Worm (Caenorhabditis elegans) whole organism, L2 larva: ENCODE measurements around the gene rpl-25.1.

Experiments
- C34F6.9 ChIP-seq: fragments of 150-350 bp; optimal IDR thresholded peaks from 2 replicates; lab custom pipeline; 2014; ENCODE audit warnings: missing biosample characterization, missing genetic modification characterization
- Y55F3AM.14 ChIP-seq: fragments of 200-800 bp; sonication (Bioruptor generic); optimal IDR thresholded peaks from 2 replicates; lab custom pipeline; 2018; ENCODE audit warnings: mild to moderate bottlenecking, missing genetic modification characterization, missing compliant biosample characterization
- ZK546.5 ChIP-seq: sonication (generic microtip); optimal IDR thresholded peaks from 2 replicates; lab custom pipeline; 2017; ENCODE audit warnings: missing biosample characterization, missing genetic modification characterization
- aly-2 ChIP-seq: fragments of 150-350 bp; optimal IDR thresholded peaks from 2 replicates; lab custom pipeline; 2014; ENCODE audit warnings: missing biosample characterization, missing genetic modification characterization
- ceh-16 ChIP-seq: fragments of 150-350 bp; optimal IDR thresholded peaks from 2 replicates; lab custom pipeline; 2014; ENCODE audit warnings: missing biosample characterization, missing genetic modification characterization
- crh-2 ChIP-seq: sonication (generic microtip); optimal IDR thresholded peaks from 2 replicates; lab custom pipeline; 2017; ENCODE audit warnings: missing biosample characterization, missing genetic modification characterization
- elt-1 ChIP-seq: fragments of 150-350 bp; optimal IDR thresholded peaks from 2 replicates; lab custom pipeline; 2014; ENCODE audit warnings: missing biosample characterization, missing genetic modification characterization
- elt-3 ChIP-seq: sonication (generic microtip); optimal IDR thresholded peaks from 2 replicates; lab custom pipeline; 2017; ENCODE audit warnings: missing biosample characterization, missing genetic modification characterization
- fos-1 ChIP-seq: fragments of 150-350 bp; optimal IDR thresholded peaks from 2 replicates; lab custom pipeline; 2014; ENCODE audit warnings: missing biosample characterization, missing genetic modification characterization
- gmeb-1 ChIP-seq: fragments of 150-350 bp; optimal IDR thresholded peaks from 2 replicates; lab custom pipeline; 2014; ENCODE audit warnings: missing biosample characterization, missing genetic modification characterization
- lin-39 ChIP-seq: fragments of 150-350 bp; optimal IDR thresholded peaks from 2 replicates; lab custom pipeline; 2014; ENCODE audit warnings: missing biosample characterization, missing genetic modification reagents, missing genetic modification characterization
- lsy-2 ChIP-seq, 2 experiments: fragments of 150-350 bp in 1 of 2; sonication (generic microtip) in 1 of 2; optimal IDR thresholded peaks; 2 replicates each; lab custom pipeline; 2014 to 2017; ENCODE audit warnings: missing biosample characterization in 2 of 2, missing genetic modification characterization in 2 of 2
- mab-5 ChIP-seq: fragments of 150-350 bp; optimal IDR thresholded peaks from 2 replicates; lab custom pipeline; 2014; ENCODE audit warnings: missing biosample characterization, missing genetic modification characterization
- mbf-1 ChIP-seq: sonication (generic microtip); optimal IDR thresholded peaks from 2 replicates; lab custom pipeline; 2017; ENCODE audit warnings: missing biosample characterization, missing genetic modification characterization
- mdl-1 ChIP-seq, 2 experiments: fragments of 150-350 bp in 1 of 2; sonication (generic microtip) in 1 of 2; optimal IDR thresholded peaks; 2 replicates each; lab custom pipeline; 2017; ENCODE audit warnings: missing biosample characterization in 2 of 2, missing genetic modification characterization in 2 of 2
- nhr-10 ChIP-seq: sonication (generic microtip); optimal IDR thresholded peaks from 2 replicates; lab custom pipeline; 2017; ENCODE audit warnings: missing biosample characterization, missing genetic modification characterization
- nhr-11 ChIP-seq: fragments of 150-350 bp; optimal IDR thresholded peaks from 2 replicates; lab custom pipeline; 2014; ENCODE audit warnings: missing biosample characterization, missing genetic modification characterization
- nhr-12 ChIP-seq: fragments of 150-350 bp; optimal IDR thresholded peaks from 2 replicates; lab custom pipeline; 2014; ENCODE audit warnings: missing biosample characterization, missing genetic modification characterization
- nhr-21 ChIP-seq: fragments of 150-350 bp; optimal IDR thresholded peaks from 2 replicates; lab custom pipeline; 2014; ENCODE audit warnings: missing biosample characterization, missing genetic modification characterization
- nhr-237 ChIP-seq: fragments of 150-350 bp; optimal IDR thresholded peaks from 2 replicates; lab custom pipeline; 2014; ENCODE audit warnings: missing biosample characterization, missing genetic modification characterization
- nhr-25 ChIP-seq: fragments of 150-350 bp; sonication (generic microtip); optimal IDR thresholded peaks from 3 replicates; lab custom pipeline; 2014; ENCODE audit warnings: missing biosample characterization, missing genetic modification characterization
- nhr-6 ChIP-seq: fragments of 150-350 bp; optimal IDR thresholded peaks from 2 replicates; lab custom pipeline; 2014; ENCODE audit warnings: missing biosample characterization, missing genetic modification characterization
- nhr-77 ChIP-seq: fragments of 150-350 bp; optimal IDR thresholded peaks from 2 replicates; lab custom pipeline; 2014; ENCODE audit warnings: missing biosample characterization, missing genetic modification characterization
- sem-4 ChIP-seq: fragments of 150-350 bp; optimal IDR thresholded peaks from 2 replicates; lab custom pipeline; 2014; ENCODE audit warnings: missing biosample characterization, missing genetic modification reagents, missing genetic modification characterization
- sma-9 ChIP-seq, 2 experiments: fragments of 150-350 bp in 1 of 2; sonication (generic microtip) in 1 of 2; optimal IDR thresholded peaks; 2 replicates each; lab custom pipeline; 2014 to 2016; ENCODE audit warnings: missing genetic modification characterization in 2 of 2, mild to moderate bottlenecking in 1 of 2, missing biosample characterization in 1 of 2, missing compliant biosample characterization in 1 of 2, missing genetic modification reagents in 1 of 2, moderate library complexity in 1 of 2
- unc-39 ChIP-seq: fragments of 150-350 bp; optimal IDR thresholded peaks from 2 replicates; lab custom pipeline; 2014; ENCODE audit warnings: missing biosample characterization, missing genetic modification characterization
- unc-55 ChIP-seq: fragments of 150-350 bp; sonication (generic microtip); optimal IDR thresholded peaks from 3 replicates; lab custom pipeline; 2014; ENCODE audit warnings: missing biosample characterization, missing genetic modification reagents, missing genetic modification characterization
- zag-1 ChIP-seq: fragments of 150-350 bp; optimal IDR thresholded peaks from 2 replicates; lab custom pipeline; 2014; ENCODE audit warnings: missing biosample characterization, missing genetic modification characterization
- ztf-11 ChIP-seq: sonication (generic microtip); optimal IDR thresholded peaks from 2 replicates; lab custom pipeline; 2017; ENCODE audit warnings: missing biosample characterization, missing genetic modification characterization

The rpl-25.1 gene

DNA sequence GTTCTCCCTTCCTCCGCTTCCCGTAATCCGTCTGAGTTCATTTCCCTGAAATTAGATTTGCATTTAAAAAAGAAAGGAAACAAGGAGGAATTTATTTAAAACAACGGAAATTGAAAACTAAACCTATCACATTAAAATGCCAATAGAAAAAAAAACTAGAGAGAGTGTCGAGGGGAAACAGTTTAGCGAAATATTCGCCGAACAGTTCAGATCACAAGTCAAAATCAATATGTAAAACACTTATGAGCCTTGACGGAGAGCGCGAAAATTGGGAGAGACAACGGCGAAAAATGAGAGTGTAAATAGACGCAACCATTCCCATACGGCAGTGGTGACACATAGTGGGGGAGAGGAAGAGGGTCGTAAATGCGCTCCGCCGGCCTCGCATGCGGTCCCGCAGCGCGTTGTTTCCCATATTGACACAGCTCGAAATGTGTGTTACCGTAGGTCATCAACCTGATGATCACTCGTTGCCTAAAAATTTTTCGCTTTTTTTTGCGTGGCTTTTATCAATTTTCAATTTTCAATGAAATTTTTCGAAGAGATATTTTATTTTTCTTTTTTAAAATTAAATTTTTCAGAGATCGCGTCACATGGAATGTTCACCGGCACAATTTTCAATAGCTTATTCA lies 3.2 kb upstream of the rpl-25.1 start, which contains the start of the genes dnj-14 and glit-1 (continued):
- TF ChIP-seq mdl-1 (tag; optimal IDR thresholded peaks at IDR 0.05; lab: Kevin White, UChicago), result peak; percentile 48 to 76
- peak; percentile 92 for TF ChIP-seq sma-9 (GFP tag; optimal IDR thresholded peaks at IDR 0.05; lab: Kevin White, UChicago)
- no peak for TF ChIP-seq sma-9 (tag; optimal IDR thresholded peaks at IDR 0.05; lab: Kevin White, UChicago)
- TF ChIP-seq, all 48 proteins: peak for 25

- no peak for TF ChIP-seq ztf-11 (tag; lab: Kevin White, UChicago)
- TF ChIP-seq aly-2 (tag; lab: Kevin White, UChicago), result no peak
- no peak for TF ChIP-seq nhr-11 (tag; lab: Kevin White, UChicago)
- no peak for TF ChIP-seq elt-3 (tag; lab: Kevin White, UChicago)
- TF ChIP-seq C34F6.9 (tag; lab: Kevin White, UChicago), result peak; percentile 8
These were observed 3.1 kb downstream of the rpl-25.1 start for ce11 chrX:4718114-4718513.

DNA sequence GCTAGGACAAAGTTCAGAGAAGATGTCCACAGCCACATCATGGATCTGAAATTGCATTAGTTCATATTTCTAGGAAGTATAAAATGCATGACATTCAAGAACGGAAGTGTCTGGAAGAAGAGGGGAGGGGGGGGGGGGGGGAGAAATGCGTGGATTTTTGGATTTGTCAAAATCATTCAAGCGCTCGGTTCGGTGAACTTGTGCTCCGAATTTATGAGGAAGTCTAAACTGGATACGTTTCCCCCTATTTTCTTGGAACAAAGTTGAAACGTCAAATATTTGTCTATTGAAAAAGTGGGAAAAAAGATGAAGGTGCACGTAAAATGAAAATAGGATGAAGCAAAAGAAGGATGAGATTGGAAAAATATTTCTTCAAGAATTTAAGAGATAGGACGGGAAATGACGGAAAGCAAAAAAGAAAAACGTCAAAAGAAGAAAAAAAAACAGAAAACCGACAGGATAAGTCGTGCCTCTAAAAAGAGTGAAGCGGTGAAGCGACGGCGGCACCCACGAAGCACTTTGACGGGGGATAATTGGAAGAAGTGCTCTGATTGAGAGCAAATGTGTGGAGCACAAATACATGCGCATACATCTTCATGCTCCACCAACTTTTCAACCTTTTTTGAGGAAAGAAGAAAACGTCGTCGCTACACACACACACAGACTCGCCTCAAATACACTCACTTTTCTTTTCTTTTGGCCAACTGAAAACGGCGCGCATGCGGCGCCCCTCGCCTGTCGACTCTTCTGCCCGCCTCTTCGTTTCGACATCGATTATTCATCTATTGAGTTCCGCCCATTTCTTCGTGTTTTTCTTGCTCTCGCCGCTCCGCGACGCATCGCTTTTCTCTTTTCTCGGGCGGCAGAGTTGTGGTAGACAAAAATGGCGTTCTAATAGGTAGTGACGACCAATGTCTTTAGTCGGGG lies 5.9 kb downstream of the rpl-25.1 start, which contains the start of gene F55D10.4:
TSS of gene F55D10.4 (minus strand) at position 51 of the 927 bp plus-strand sequence.
- TF ChIP-seq C34F6.9 (tag; lab: Kevin White, UChicago) (peak; percentile 23), zag-1 (tag; lab: Kevin White, UChicago) (peak; percentile 12), unc-55 (GFP tag; lab: Kevin White, UChicago) (peak; percentile 7), aly-2 (tag; lab: Kevin White, UChicago) (no peak)

ce11 chrX:4727388-4727787 lies 12.4 kb downstream of the rpl-25.1 start, which contains the start of gene acc-3:
Gene acc-3 (minus strand): TSS chrX:4727488.
- TF ChIP-seq lsy-2 (tag; optimal IDR thresholded peaks at IDR 0.05; lab: Kevin White, UChicago) (no peak), nhr-11 (tag; lab: Kevin White, UChicago) (no peak), unc-55 (GFP tag; lab: Kevin White, UChicago) (no peak), zag-1 (tag; lab: Kevin White, UChicago) (no peak), ZK546.5 (no peak), mbf-1 (no peak), nhr-10 (no peak), nhr-77 (no peak), nhr-21 (tag; lab: Kevin White, UChicago) (no peak)

- no peak for TF ChIP-seq crh-2 (tag; lab: Kevin White, UChicago)
- no peak for TF ChIP-seq nhr-237 (tag; lab: Kevin White, UChicago)
- TF ChIP-seq ceh-16 (tag; lab: Kevin White, UChicago), result no peak
- TF ChIP-seq nhr-25 (tag; lab: Kevin White, UChicago), result no peak
- TF ChIP-seq nhr-12 (tag; lab: Kevin White, UChicago), result no peak
- no peak for TF ChIP-seq sem-4 (tag; lab: Kevin White, UChicago)
- TF ChIP-seq C34F6.9 (tag; lab: Kevin White, UChicago), result no peak
- TF ChIP-seq gmeb-1 (tag; lab: Kevin White, UChicago), result no peak
- TF ChIP-seq elt-3 (tag; lab: Kevin White, UChicago), result no peak
- TF ChIP-seq Y55F3AM.14 (GFP tag; lab: Kevin White, UChicago), result no peak
- no peak for TF ChIP-seq unc-39 (tag; lab: Kevin White, UChicago)
- no peak for TF ChIP-seq mab-5
- no peak for TF ChIP-seq nhr-6 (tag; lab: Kevin White, UChicago)
- TF ChIP-seq sma-9 (GFP tag; optimal IDR thresholded peaks at IDR 0.05; lab: Kevin White, UChicago), result no peak
- no peak for TF ChIP-seq sma-9 (tag; optimal IDR thresholded peaks at IDR 0.05; lab: Kevin White, UChicago)
- no peak for TF ChIP-seq fos-1 (tag; lab: Kevin White, UChicago)
- TF ChIP-seq elt-1, result no peak
- TF ChIP-seq ztf-11 (tag; lab: Kevin White, UChicago), result no peak
- no peak for TF ChIP-seq nhr-10
- TF ChIP-seq lin-39 (tag; lab: Kevin White, UChicago), result no peak
- TF ChIP-seq, all 48 proteins: peak for 0
These were observed 17.8 kb downstream of the rpl-25.1 start, which contains the start of gene aman-1 for ce11 chrX:4732752-4733151. Gene aman-1 (plus strand): TSS chrX:4733095.
